Worm (Caenorhabditis elegans) whole organism, L3 larva: Measurements from ENCODE around the gene C07A12.7.

Source experiments
- R02D3.7 ChIP-seq: fragments of 150-350 bp; optimal IDR thresholded peaks from 2 replicates; lab custom pipeline; 2014; ENCODE audit warnings: missing biosample characterization, missing genetic modification characterization
- ama-1 ChIP-seq: fragments of 150-350 bp; optimal IDR thresholded peaks from 2 replicates; lab custom pipeline; 2018
- ceh-16 ChIP-seq: sonication (generic microtip); optimal IDR thresholded peaks from 2 replicates; lab custom pipeline; 2017; ENCODE audit warnings: missing biosample characterization, missing genetic modification characterization
- eor-1 ChIP-seq, 2 experiments: fragments of 150-350 bp; optimal IDR thresholded peaks; 2 replicates each; lab custom pipeline; 2014 to 2018; ENCODE audit warnings: missing biosample characterization in 2 of 2, missing genetic modification characterization in 2 of 2
- nfya-1 ChIP-seq: sonication (generic microtip); optimal IDR thresholded peaks from 2 replicates; lab custom pipeline; 2017; ENCODE audit warnings: missing genetic modification characterization, mild to moderate bottlenecking, missing compliant biosample characterization, antibody characterized with exemption, moderate library complexity; ENCODE audit not compliant: insufficient read depth
- nhr-12 ChIP-seq: fragments of 150-350 bp; optimal IDR thresholded peaks from 2 replicates; lab custom pipeline; 2014; ENCODE audit warnings: missing biosample characterization, missing genetic modification characterization
- nhr-23 ChIP-seq: fragments of 150-350 bp; optimal IDR thresholded peaks from 2 replicates; lab custom pipeline; 2014; ENCODE audit warnings: missing biosample characterization, missing genetic modification reagents, missing genetic modification characterization
- nhr-237 ChIP-seq: fragments of 150-350 bp; optimal IDR thresholded peaks from 2 replicates; lab custom pipeline; 2014; ENCODE audit warnings: missing biosample characterization, missing genetic modification characterization
- nhr-28 ChIP-seq: fragments of 150-350 bp; optimal IDR thresholded peaks from 2 replicates; lab custom pipeline; 2014; ENCODE audit warnings: missing biosample characterization, missing genetic modification characterization
- nhr-76 ChIP-seq: fragments of 150-350 bp; sonication (generic microtip); optimal IDR thresholded peaks from 5 replicates; lab custom pipeline; 2014; ENCODE audit warnings: missing biosample characterization, missing genetic modification characterization
- unc-39 ChIP-seq: sonication (generic microtip); optimal IDR thresholded peaks from 4 replicates; lab custom pipeline; 2017; ENCODE audit warnings: missing biosample characterization, missing genetic modification characterization
- unc-62 ChIP-seq: fragments of 150-350 bp; sonication (generic microtip); optimal IDR thresholded peaks from 4 replicates; lab custom pipeline; 2014; ENCODE audit warnings: missing biosample characterization, missing genetic modification reagents, missing genetic modification characterization
- ztf-11 ChIP-seq: fragments of 150-350 bp; optimal IDR thresholded peaks from 2 replicates; lab custom pipeline; 2014; ENCODE audit warnings: missing biosample characterization, missing genetic modification characterization

ce11 chrX:4521837-4522816 is at the start of gene C07A12.7:
- TF ChIP-seq nhr-23 (tag; lab: Kevin White, UChicago) = peak; percentile 88
- TF ChIP-seq nhr-28 (tag; lab: Kevin White, UChicago) = no peak
- TF ChIP-seq eor-1 (tag; optimal IDR thresholded peaks at IDR 0.05; lab: Kevin White, UChicago) = no peak
- no peak for TF ChIP-seq R02D3.7
- peak; percentile 62 for TF ChIP-seq nfya-1 (tag; lab: Kevin White, UChicago)
- no peak for TF ChIP-seq nhr-12 (tag; lab: Kevin White, UChicago)
- no peak for TF ChIP-seq unc-39 (tag; lab: Kevin White, UChicago)
- no peak for TF ChIP-seq ceh-16
- no peak for TF ChIP-seq ama-1 (lab: Kevin White, UChicago)
- no peak for TF ChIP-seq nhr-76 (tag; lab: Kevin White, UChicago)
- TF ChIP-seq nhr-237 = no peak
- TF ChIP-seq unc-62 (GFP tag; lab: Kevin White, UChicago) = no peak
- TF ChIP-seq ztf-11 = no peak
